Worm (Caenorhabditis elegans): Measurements from ENCODE around the gene glod-4.

The glod-4 gene

DNA sequence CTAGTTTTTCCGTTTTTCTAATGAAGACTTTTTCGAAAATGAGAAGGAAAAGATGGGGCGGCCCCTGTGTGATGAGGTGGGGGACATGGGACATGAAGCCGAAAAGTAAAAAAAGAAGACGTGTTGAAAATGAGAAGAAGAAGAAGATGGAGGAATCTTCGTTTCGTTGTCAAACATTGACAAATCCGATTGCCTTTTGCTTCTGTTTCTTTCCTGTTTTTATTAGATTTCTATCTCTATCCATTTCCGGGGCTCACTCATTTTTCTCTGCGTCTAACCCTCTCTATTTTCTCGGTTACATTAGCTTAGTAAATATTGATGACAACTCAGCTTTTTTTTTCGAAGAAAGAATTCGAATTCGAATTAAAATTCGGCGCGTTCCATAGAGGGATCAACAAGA, 33.7 kb upstream of the glod-4 start:
- TF ChIP-seq ces-1 (GFP tag; optimal IDR thresholded peaks at IDR 0.05) (peak; percentile 82), mab-5 (tag; optimal IDR thresholded peaks at IDR 0.05) (no peak), flh-1 (GFP tag; optimal IDR thresholded peaks at IDR 0.05) (no peak), unc-120 (tag; optimal IDR thresholded peaks at IDR 0.05; ENCODE audit: poor library complexity, severe bottlenecking) (no peak), zip-8 (tag; optimal IDR thresholded peaks at IDR 0.05) (no peak), ham-2 (GFP tag; optimal IDR thresholded peaks at IDR 0.05) (no peak)

ce11 chrIII:4120386-4120785, 33.0 kb upstream of the glod-4 start:
- TF ChIP-seq blmp-1 (tag; optimal IDR thresholded peaks at IDR 0.05) = no peak
- no peak for TF ChIP-seq drap-1 (GFP tag; optimal IDR thresholded peaks at IDR 0.05)
- no peak for TF ChIP-seq sem-2 (GFP tag; optimal IDR thresholded peaks at IDR 0.05)
- no peak for TF ChIP-seq flh-1 (GFP tag; optimal IDR thresholded peaks at IDR 0.05)
- no peak for TF ChIP-seq hlh-1 (tag; optimal IDR thresholded peaks at IDR 0.05)
- TF ChIP-seq lin-32 (GFP tag; optimal IDR thresholded peaks at IDR 0.05) = no peak
- no peak for TF ChIP-seq nhr-28 (tag; optimal IDR thresholded peaks at IDR 0.05)
- no peak for TF ChIP-seq unc-120 (tag; optimal IDR thresholded peaks at IDR 0.05; ENCODE audit: poor library complexity, severe bottlenecking)
- no peak for TF ChIP-seq M03D4.4 (tag; optimal IDR thresholded peaks at IDR 0.05)
- TF ChIP-seq tbx-8 (GFP tag; optimal IDR thresholded peaks at IDR 0.05) = no peak
- TF ChIP-seq mep-1 (tag; optimal IDR thresholded peaks at IDR 0.05) = no peak
- TF ChIP-seq ces-1 (GFP tag; optimal IDR thresholded peaks at IDR 0.05) = no peak
- TF ChIP-seq unc-39 (tag; optimal IDR thresholded peaks at IDR 0.05) = no peak

DNA sequence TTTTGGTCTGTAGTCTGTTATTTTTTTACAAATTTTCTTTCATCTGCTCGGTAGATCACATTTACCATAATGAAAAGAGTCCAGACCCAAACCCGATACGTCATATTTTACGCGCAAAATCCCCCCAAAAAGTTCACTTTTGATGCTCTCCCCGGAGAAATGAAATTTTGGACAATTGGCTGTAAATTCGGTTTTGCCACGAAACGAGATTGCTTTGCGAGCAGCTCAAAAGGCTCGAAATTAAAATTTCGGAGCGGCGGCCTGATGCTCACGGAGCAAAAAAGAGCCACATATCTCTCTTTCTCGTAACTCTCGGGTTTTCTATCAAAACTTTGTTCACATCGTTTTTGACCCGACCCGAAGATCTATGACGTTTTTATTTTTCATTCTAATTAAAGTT, 30.1 kb upstream of the glod-4 start:
- TF ChIP-seq ces-1 (GFP tag; optimal IDR thresholded peaks at IDR 0.05) = peak; percentile 75
- TF ChIP-seq ceh-83 (GFP tag; optimal IDR thresholded peaks at IDR 0.05) = no peak

ce11 chrIII:4123900-4124299, 29.5 kb upstream of the glod-4 start:
- TF ChIP-seq nhr-12 (tag; optimal IDR thresholded peaks at IDR 0.05) (no peak), ces-1 (GFP tag; optimal IDR thresholded peaks at IDR 0.05) (peak; percentile 45)

DNA sequence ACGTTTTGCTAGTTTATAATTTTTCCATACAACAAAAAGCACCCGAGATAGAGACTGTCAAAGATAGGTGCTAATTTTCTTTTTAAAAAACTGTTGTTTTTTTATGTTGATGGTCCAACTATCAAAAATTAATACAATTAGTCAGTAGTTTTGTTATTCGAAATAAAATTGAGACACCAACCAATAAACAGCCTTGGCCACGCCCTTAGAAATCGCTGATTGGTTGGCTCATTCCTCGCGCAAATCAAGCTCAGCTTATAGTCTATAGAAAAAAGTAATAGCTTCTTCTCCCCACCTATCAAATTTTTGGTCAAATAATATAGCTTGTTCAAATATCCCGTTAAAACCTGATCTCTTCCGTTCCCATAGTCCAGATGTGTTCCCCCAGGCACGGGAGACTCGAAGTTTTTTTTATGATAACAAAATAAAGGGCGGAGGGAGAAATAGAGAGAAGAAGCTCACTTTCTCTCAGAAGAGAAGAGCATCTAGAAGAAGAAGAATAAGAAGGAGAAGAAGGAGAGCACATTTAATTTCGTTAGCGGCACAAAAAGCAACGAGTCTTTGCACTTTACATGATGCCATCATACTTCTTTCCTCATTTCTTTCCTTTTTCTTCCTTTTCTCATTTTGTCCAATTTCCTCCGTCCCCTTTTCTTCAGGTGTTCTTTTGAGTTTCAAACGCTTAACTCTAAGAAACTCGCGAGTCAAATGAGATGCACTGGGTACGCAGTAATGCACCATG, 21.4 kb upstream of the glod-4 start:
- TF ChIP-seq mls-2 (tag; optimal IDR thresholded peaks at IDR 0.05) (no peak), ces-1 (GFP tag; optimal IDR thresholded peaks at IDR 0.05) (peak; percentile 93), sem-2 (GFP tag; optimal IDR thresholded peaks at IDR 0.05) (no peak), unc-120 (tag; optimal IDR thresholded peaks at IDR 0.05; ENCODE audit: poor library complexity, severe bottlenecking) (no peak)

ce11 chrIII:4134059-4134458, 19.3 kb upstream of the glod-4 start:
- TF ChIP-seq hlh-1 (tag; optimal IDR thresholded peaks at IDR 0.05) (no peak), nhr-76 (tag; optimal IDR thresholded peaks at IDR 0.05) (no peak), nhr-28 (tag; optimal IDR thresholded peaks at IDR 0.05) (no peak), lin-13 (tag; optimal IDR thresholded peaks at IDR 0.05) (no peak), nhr-2 (tag; optimal IDR thresholded peaks at IDR 0.05) (no peak), flh-1 (GFP tag; optimal IDR thresholded peaks at IDR 0.05) (no peak), mls-2 (tag; optimal IDR thresholded peaks at IDR 0.05) (no peak), ham-2 (GFP tag; optimal IDR thresholded peaks at IDR 0.05) (no peak), lin-32 (GFP tag; optimal IDR thresholded peaks at IDR 0.05) (no peak), ceh-39 (tag; optimal IDR thresholded peaks at IDR 0.05) (no peak), sptf-1 (tag; optimal IDR thresholded peaks at IDR 0.05) (no peak), zip-8 (tag; optimal IDR thresholded peaks at IDR 0.05) (no peak), snpc-4 (tag; optimal IDR thresholded peaks at IDR 0.05) (no peak), sem-2 (GFP tag; optimal IDR thresholded peaks at IDR 0.05) (no peak)

ce11 chrIII:4137180-4137579, 16.2 kb upstream of the glod-4 start:
- TF ChIP-seq ceh-83 (GFP tag; optimal IDR thresholded peaks at IDR 0.05) = no peak
- no peak for TF ChIP-seq ham-2 (GFP tag; optimal IDR thresholded peaks at IDR 0.05)
- TF ChIP-seq unc-62 (GFP tag; optimal IDR thresholded peaks at IDR 0.05) = no peak
- TF ChIP-seq M03D4.4 (tag; optimal IDR thresholded peaks at IDR 0.05) = no peak
- TF ChIP-seq pha-4 (tag; optimal IDR thresholded peaks at IDR 0.05) = no peak
- no peak for TF ChIP-seq mab-5 (tag; optimal IDR thresholded peaks at IDR 0.05)
- TF ChIP-seq zip-8 (tag; optimal IDR thresholded peaks at IDR 0.05) = no peak
- no peak for TF ChIP-seq nhr-12 (tag; optimal IDR thresholded peaks at IDR 0.05)
- TF ChIP-seq nhr-2 (tag; optimal IDR thresholded peaks at IDR 0.05) = no peak
- TF ChIP-seq mep-1 (tag; optimal IDR thresholded peaks at IDR 0.05) = no peak
- no peak for TF ChIP-seq ceh-43 (GFP tag; optimal IDR thresholded peaks at IDR 0.05)
- no peak for TF ChIP-seq cnd-1 (tag; optimal IDR thresholded peaks at IDR 0.05)
- TF ChIP-seq ceh-39 (tag; optimal IDR thresholded peaks at IDR 0.05) = no peak
- TF ChIP-seq snpc-4 (tag; optimal IDR thresholded peaks at IDR 0.05) = no peak
- no peak for TF ChIP-seq ces-1 (GFP tag; optimal IDR thresholded peaks at IDR 0.05)
- TF ChIP-seq nhr-28 (tag; optimal IDR thresholded peaks at IDR 0.05) = no peak
- TF ChIP-seq flh-1 (GFP tag; optimal IDR thresholded peaks at IDR 0.05) = no peak

Data from whole organism, mixed stage, embryonic.